4 fruit fly cellular contexts compared by ENCODE assay signal in genomic region chr3L:9356138-9356753, dm6.
TF ChIP-seq lines count a peak whose summit lies in the region.

No protein-coding gene starts in this region.

- TF ChIP-seq CTCF in S2 (optimal IDR thresholded peaks at IDR 0.05; lab: Kevin White, UChicago): peak; percentile 83 to 84
- TF ChIP-seq CTCF in whole organism, embryonic (GFP tag; optimal IDR thresholded peaks at IDR 0.05; lab: Kevin White, UChicago): peak; percentile 90

TF ChIP-seq in whole organism, embryonic, 481 proteins besides CTCF, POLR2A, EP300 and RAD21 (continues in another document):
- TF ChIP-seq Hmx (GFP tag; optimal IDR thresholded peaks at IDR 0.05; lab: Kevin White, UChicago) (no peak), pum (GFP tag; optimal IDR thresholded peaks at IDR 0.05; lab: Kevin White, UChicago) (no peak), ase (GFP tag; IDR thresholded peaks at IDR 0.05; lab: Robert Waterston, UW) (no peak), CG31441 (GFP tag; IDR thresholded peaks at IDR 0.05; lab: Robert Waterston, UW) (no peak), Med (GFP tag; lab: Kevin White, UChicago) (peak; percentile 37), gt (GFP tag; IDR thresholded peaks at IDR 0.05; lab: Robert Waterston, UW) (no peak), CG10366 (GFP tag; IDR thresholded peaks at IDR 0.05; lab: Robert Waterston, UW) (no peak), CG17328 (GFP tag; IDR thresholded peaks at IDR 0.05; lab: Robert Waterston, UW) (no peak), CG15269 (tag; optimal IDR thresholded peaks at IDR 0.05; lab: Kevin White, UChicago) (no peak), HLHmδ (GFP tag; optimal IDR thresholded peaks at IDR 0.05; lab: Kevin White, UChicago) (no peak), cwo (GFP tag; optimal IDR thresholded peaks at IDR 0.05; lab: Kevin White, UChicago) (no peak), Doc2 (GFP tag; IDR thresholded peaks at IDR 0.05; lab: Robert Waterston, UW) (no peak), Dip2 (GFP tag; IDR thresholded peaks at IDR 0.05; lab: Robert Waterston, UW) (peak; percentile 51; the same call in 1 of the 2 replicates), CG9727 (GFP tag; optimal IDR thresholded peaks at IDR 0.05; lab: Kevin White, UChicago) (no peak), tap (tag; optimal IDR thresholded peaks at IDR 0.05; lab: Kevin White, UChicago) (no peak), vnd (GFP tag; IDR thresholded peaks at IDR 0.05; lab: Robert Waterston, UW; ENCODE audit: partially characterized antibody) (no peak), CG2129 (GFP tag; IDR thresholded peaks at IDR 0.05; lab: Robert Waterston, UW; ENCODE audit: partially characterized antibody) (no peak), CG43689 (GFP tag; IDR thresholded peaks at IDR 0.05; lab: Robert Waterston, UW) (no peak), CG8478 (optimal IDR thresholded peaks at IDR 0.05; lab: Kevin White, UChicago) (no peak), D19B (GFP tag; optimal IDR thresholded peaks at IDR 0.05; lab: Kevin White, UChicago) (no peak), row (GFP tag; IDR thresholded peaks at IDR 0.05; lab: Robert Waterston, UW) (no peak), Pdp1 (GFP tag; optimal IDR thresholded peaks at IDR 0.05; lab: Kevin White, UChicago) (peak in 1 of 2 experiments; percentile 8), bab2 (GFP tag; optimal IDR thresholded peaks at IDR 0.05; lab: Kevin White, UChicago) (no peak), CG2199 (GFP tag; IDR thresholded peaks at IDR 0.05; lab: Robert Waterston, UW) (0 out of 3 replicates have a peak, but pooled peaks have one; percentile 57), BEAF-32 (GFP tag; optimal IDR thresholded peaks at IDR 0.05; lab: Kevin White, UChicago) (no peak), CG17912 (GFP tag; optimal IDR thresholded peaks at IDR 0.05; lab: Kevin White, UChicago) (no peak), scrt (GFP tag; optimal IDR thresholded peaks at IDR 0.05; lab: Kevin White, UChicago) (no peak), H2.0 (GFP tag; IDR thresholded peaks at IDR 0.05; lab: Robert Waterston, UW) (no peak), Antp (GFP tag; optimal IDR thresholded peaks at IDR 0.05; lab: Kevin White, UChicago) (no peak), CG1647 (GFP tag; optimal IDR thresholded peaks at IDR 0.05; lab: Kevin White, UChicago) (no peak), chn (GFP tag; optimal IDR thresholded peaks at IDR 0.05; lab: Kevin White, UChicago) (no peak), schlank (tag; optimal IDR thresholded peaks at IDR 0.05; lab: Kevin White, UChicago) (no peak)

TF ChIP-seq in whole organism, prepupa, 60 proteins besides CTCF, POLR2A, EP300 and RAD21:
- no peak for TF ChIP-seq Eip75B (GFP tag; optimal IDR thresholded peaks at IDR 0.05; lab: Kevin White, UChicago)
- TF ChIP-seq svp (GFP tag; lab: Kevin White, UChicago): peak; percentile 98
- no peak for TF ChIP-seq Ets21C (GFP tag; optimal IDR thresholded peaks at IDR 0.05; lab: Kevin White, UChicago)
- no peak for TF ChIP-seq Blimp-1 (GFP tag; optimal IDR thresholded peaks at IDR 0.05; lab: Kevin White, UChicago)
- peak; percentile 26 for TF ChIP-seq fkh (GFP tag; optimal IDR thresholded peaks at IDR 0.05; lab: Kevin White, UChicago)
- peak; percentile 28 for TF ChIP-seq Eip78C (GFP tag; lab: Kevin White, UChicago)
TF ChIP-seq in whole organism, prepupa: peak in this region for 3.

TF ChIP-seq in whole organism, pupa, 21 proteins besides CTCF, POLR2A, EP300 and RAD21:
- no peak for TF ChIP-seq CG32121 (GFP tag; IDR thresholded peaks at IDR 0.05; lab: Robert Waterston, UW)
- TF ChIP-seq CG4496 (GFP tag; IDR thresholded peaks at IDR 0.05; lab: Robert Waterston, UW): no peak
- TF ChIP-seq EcR (GFP tag; optimal IDR thresholded peaks at IDR 0.05; lab: Kevin White, UChicago): peak; percentile 65
- TF ChIP-seq CG8159 (tag; optimal IDR thresholded peaks at IDR 0.05; lab: Kevin White, UChicago): no peak
- TF ChIP-seq CG12605 (GFP tag; IDR thresholded peaks at IDR 0.05; lab: Robert Waterston, UW): no peak
- no peak for TF ChIP-seq rn (GFP tag; IDR thresholded peaks at IDR 0.05; lab: Robert Waterston, UW)
- no peak for TF ChIP-seq CG8301 (tag; optimal IDR thresholded peaks at IDR 0.05; lab: Kevin White, UChicago)
- TF ChIP-seq Ets98B (GFP tag; IDR thresholded peaks at IDR 0.05; lab: Robert Waterston, UW): no peak
